Worm (Caenorhabditis elegans) whole organism, young adult: Measurements from ENCODE around the gene C09G12.5.

Experiments used
- B0261.1 ChIP-seq: sonication (generic microtip); optimal IDR thresholded peaks from 2 replicates; lab custom pipeline; 2016; ENCODE audit warnings: mild to moderate bottlenecking, missing genetic modification characterization, moderate library complexity, missing compliant biosample characterization
- B0336.3 ChIP-seq: fragments of 200-800 bp; sonication (Bioruptor generic); IDR thresholded peaks from 2 replicates; pipeline ENCODE4 v1.3.6; 2022; ENCODE audit warnings: missing genetic modification characterization, missing compliant biosample characterization
- C06A6.2 ChIP-seq: fragments of 200-800 bp; sonication (Bioruptor generic); conservative IDR thresholded peaks from 2 replicates; pipeline ENCODE4 v1.3.6; 2022; ENCODE audit warnings: missing genetic modification characterization, missing compliant biosample characterization
- F22D6.2 ChIP-seq: sonication (generic microtip); optimal IDR thresholded peaks from 2 replicates; lab custom pipeline; 2016; ENCODE audit warnings: mild to moderate bottlenecking, missing genetic modification characterization, missing compliant biosample characterization
- F33H1.4 ChIP-seq: fragments of 200-800 bp; sonication (Bioruptor generic); IDR thresholded peaks from 2 replicates; pipeline ENCODE4 v1.3.6; 2022; ENCODE audit warnings: missing genetic modification reagents, missing genetic modification characterization, missing compliant biosample characterization
- F39B2.1 ChIP-seq: fragments of 200-800 bp; sonication (Bioruptor generic); IDR thresholded peaks from 2 replicates; pipeline ENCODE4 v1.3.6; 2022; ENCODE audit warnings: missing genetic modification reagents, missing genetic modification characterization, missing compliant biosample characterization
- F57C9.4 ChIP-seq: sonication (generic microtip); optimal IDR thresholded peaks from 2 replicates; lab custom pipeline; 2017; ENCODE audit warnings: mild to moderate bottlenecking, missing genetic modification characterization, missing compliant biosample characterization
- K11D2.4 ChIP-seq: fragments of 200-800 bp; sonication (Bioruptor generic); IDR thresholded peaks from 2 replicates; pipeline ENCODE4 v1.3.6; 2022; ENCODE audit warnings: missing genetic modification reagents, missing genetic modification characterization, missing compliant biosample characterization
- K12H6.12 ChIP-seq: fragments of 200-800 bp; sonication (Bioruptor generic); optimal IDR thresholded peaks from 2 replicates; lab custom pipeline; 2018; ENCODE audit warnings: mild to moderate bottlenecking, missing genetic modification characterization, missing compliant biosample characterization
- T07F8.4 ChIP-seq: sonication (generic microtip); optimal IDR thresholded peaks from 2 replicates; lab custom pipeline; 2016; ENCODE audit warnings: mild to moderate bottlenecking, missing genetic modification characterization, moderate library complexity, missing compliant biosample characterization
- Y53G8AR.9 ChIP-seq: fragments of 200-800 bp; sonication (Bioruptor generic); conservative IDR thresholded peaks from 2 replicates; pipeline ENCODE4 v1.3.6; 2022; ENCODE audit warnings: missing genetic modification reagents, missing genetic modification characterization, missing compliant biosample characterization
- Y79H2A.3 ChIP-seq: fragments of 200-800 bp; sonication (Bioruptor generic); conservative IDR thresholded peaks from 2 replicates; pipeline ENCODE4 v1.3.6; 2022; ENCODE audit warnings: missing genetic modification reagents, missing genetic modification characterization, missing compliant biosample characterization
- ama-1 ChIP-seq, 3 experiments: fragments of 150-350 bp in 1 of 3; sonication (generic microtip) in 2 of 3; optimal IDR thresholded peaks; 2 replicates each; lab custom pipeline; 2014 to 2018; ENCODE audit warnings: missing biosample characterization in 2 of 3, missing genetic modification characterization in 2 of 3, missing genetic modification reagents in 2 of 3
- aptf-2 ChIP-seq: fragments of 200-800 bp; sonication (Bioruptor generic); conservative IDR thresholded peaks from 2 replicates; pipeline ENCODE4 v1.3.6; 2022; ENCODE audit warnings: missing genetic modification reagents, missing genetic modification characterization, missing compliant biosample characterization
- attf-5 ChIP-seq: fragments of 200-800 bp; sonication (Bioruptor generic); optimal IDR thresholded peaks from 2 replicates; lab custom pipeline; 2018; ENCODE audit warnings: mild to moderate bottlenecking, missing genetic modification characterization, missing compliant biosample characterization
- cebp-1 ChIP-seq, 2 experiments: fragments of 200-800 bp in 1 of 2; sonication (Bioruptor generic) in 1 of 2; sonication (generic microtip) in 1 of 2; IDR thresholded peaks in 1 of 2; optimal IDR thresholded peaks in 1 of 2; 2 replicates each; pipeline versions ENCODE4 v1.3.6 to Lab custom; 2017 to 2022; ENCODE audit warnings: missing compliant biosample characterization in 2 of 2, missing genetic modification characterization in 2 of 2, mild to moderate bottlenecking in 1 of 2, missing genetic modification reagents in 1 of 2, moderate library complexity in 1 of 2
- ceh-100 ChIP-seq: fragments of 200-800 bp; sonication (Bioruptor generic); IDR thresholded peaks from 2 replicates; pipeline ENCODE4 v1.3.6; 2022; ENCODE audit warnings: missing genetic modification reagents, missing genetic modification characterization, missing compliant biosample characterization
- ceh-40 ChIP-seq: fragments of 200-800 bp; sonication (Bioruptor generic); IDR thresholded peaks from 2 replicates; pipeline ENCODE4 v1.3.6; 2022; ENCODE audit warnings: missing genetic modification characterization, missing compliant biosample characterization
- ceh-91 ChIP-seq: fragments of 200-800 bp; sonication (Bioruptor generic); IDR thresholded peaks from 2 replicates; pipeline ENCODE4 v1.3.6; 2022; ENCODE audit warnings: missing genetic modification reagents, missing genetic modification characterization, missing compliant biosample characterization
- chd-7 ChIP-seq: sonication (generic microtip); optimal IDR thresholded peaks from 2 replicates; lab custom pipeline; 2016; ENCODE audit warnings: mild to moderate bottlenecking, missing genetic modification characterization, moderate library complexity, missing compliant biosample characterization
- gei-17 ChIP-seq: fragments of 200-800 bp; sonication (Bioruptor generic); optimal IDR thresholded peaks from 2 replicates; lab custom pipeline; 2018; ENCODE audit warnings: mild to moderate bottlenecking, missing genetic modification characterization, missing compliant biosample characterization
- hmg-1.2 ChIP-seq: fragments of 200-800 bp; sonication (Bioruptor generic); IDR thresholded peaks from 2 replicates; pipeline ENCODE4 v1.3.6; 2022; ENCODE audit warnings: missing genetic modification reagents, missing genetic modification characterization, missing compliant biosample characterization
- hmg-20 ChIP-seq: fragments of 200-800 bp; sonication (Bioruptor generic); IDR thresholded peaks from 2 replicates; pipeline ENCODE4 v1.3.6; 2022; ENCODE audit warnings: missing genetic modification reagents, missing genetic modification characterization, missing compliant biosample characterization
- lag-1 ChIP-seq: fragments of 200-800 bp; sonication (Bioruptor generic); IDR thresholded peaks from 2 replicates; pipeline ENCODE4 v1.3.6; 2022; ENCODE audit warnings: missing genetic modification reagents, missing genetic modification characterization, missing compliant biosample characterization
- lin-40 ChIP-seq: sonication (generic microtip); optimal IDR thresholded peaks from 2 replicates; lab custom pipeline; 2016; ENCODE audit warnings: missing genetic modification characterization, mild to moderate bottlenecking, missing compliant biosample characterization, missing genotype, missing genetic modification reagents
- lsl-1 ChIP-seq: fragments of 200-800 bp; sonication (Bioruptor generic); optimal IDR thresholded peaks from 2 replicates; lab custom pipeline; 2018; ENCODE audit warnings: mild to moderate bottlenecking, missing genetic modification characterization, moderate library complexity, missing compliant biosample characterization
- madf-6 ChIP-seq: fragments of 200-800 bp; sonication (Bioruptor generic); IDR thresholded peaks from 2 replicates; pipeline ENCODE4 v1.3.6; 2022; ENCODE audit warnings: missing genetic modification reagents, missing genetic modification characterization, missing compliant biosample characterization
- mcd-1 ChIP-seq: fragments of 200-800 bp; sonication (Bioruptor generic); IDR thresholded peaks from 2 replicates; pipeline ENCODE4 v1.3.6; 2022; ENCODE audit warnings: missing genetic modification reagents, missing genetic modification characterization, missing compliant biosample characterization
- nhr-120 ChIP-seq: fragments of 200-800 bp; sonication (Bioruptor generic); IDR thresholded peaks from 2 replicates; pipeline ENCODE4 v1.3.6; 2022; ENCODE audit warnings: missing genetic modification characterization, missing compliant biosample characterization
- nhr-80 ChIP-seq: sonication (generic microtip); optimal IDR thresholded peaks from 2 replicates; lab custom pipeline; 2016; ENCODE audit warnings: missing genetic modification characterization, missing compliant biosample characterization
- snpc-3.4 ChIP-seq: sonication (generic microtip); optimal IDR thresholded peaks from 2 replicates; lab custom pipeline; 2017; ENCODE audit warnings: missing genetic modification characterization, mild to moderate bottlenecking, missing compliant biosample characterization, antibody characterized with exemption, moderate library complexity, missing genotype, missing genetic modification reagents
- snpc-4 ChIP-seq, 5 experiments: fragments of 150-350 bp in 1 of 5; sonication (generic microtip) in 4 of 5; optimal IDR thresholded peaks; 2 replicates each; lab custom pipeline; 2014 to 2018; ENCODE audit warnings: missing genetic modification characterization in 5 of 5, missing biosample characterization in 3 of 5, antibody characterized with exemption in 2 of 5, mild to moderate bottlenecking in 2 of 5, missing compliant biosample characterization in 2 of 5, missing genotype in 2 of 5, moderate library complexity in 2 of 5, missing genetic modification reagents in 1 of 5
- somi-1 ChIP-seq: fragments of 200-800 bp; sonication (Bioruptor generic); optimal IDR thresholded peaks from 2 replicates; lab custom pipeline; 2018; ENCODE audit warnings: mild to moderate bottlenecking, missing genetic modification characterization, missing compliant biosample characterization
- tbp1 ChIP-seq: fragments of 200-800 bp; sonication (Bioruptor generic); optimal IDR thresholded peaks from 2 replicates; lab custom pipeline; 2018; ENCODE audit warnings: mild to moderate bottlenecking, missing genetic modification characterization, missing compliant biosample characterization
- tbx-9 ChIP-seq: sonication (generic microtip); optimal IDR thresholded peaks from 2 replicates; lab custom pipeline; 2016; ENCODE audit warnings: borderline replicate concordance, missing genetic modification characterization, inconsistent platforms, missing compliant biosample characterization
- unc-62 ChIP-seq: fragments of 150-350 bp; optimal IDR thresholded peaks from 2 replicates; lab custom pipeline; 2014; ENCODE audit warnings: missing biosample characterization, missing genetic modification reagents, missing genetic modification characterization
- xnd-1 ChIP-seq: sonication (generic microtip); optimal IDR thresholded peaks from 2 replicates; lab custom pipeline; 2016; ENCODE audit warnings: missing genotype, missing genetic modification reagents, missing genetic modification characterization, missing compliant biosample characterization
- zfh-2 ChIP-seq: fragments of 200-800 bp; sonication (Bioruptor generic); conservative IDR thresholded peaks from 2 replicates; pipeline ENCODE4 v1.3.6; 2022; ENCODE audit warnings: missing genetic modification reagents, missing genetic modification characterization, missing compliant biosample characterization
- ztf-22 ChIP-seq: fragments of 200-800 bp; sonication (Bioruptor generic); optimal IDR thresholded peaks from 2 replicates; lab custom pipeline; 2018; ENCODE audit warnings: mild to moderate bottlenecking, missing genetic modification characterization, moderate library complexity, missing compliant biosample characterization
- ztf-26 ChIP-seq: sonication (generic microtip); optimal IDR thresholded peaks from 2 replicates; lab custom pipeline; 2017; ENCODE audit warnings: missing genetic modification characterization, missing compliant biosample characterization

Gene C09G12.5

DNA sequence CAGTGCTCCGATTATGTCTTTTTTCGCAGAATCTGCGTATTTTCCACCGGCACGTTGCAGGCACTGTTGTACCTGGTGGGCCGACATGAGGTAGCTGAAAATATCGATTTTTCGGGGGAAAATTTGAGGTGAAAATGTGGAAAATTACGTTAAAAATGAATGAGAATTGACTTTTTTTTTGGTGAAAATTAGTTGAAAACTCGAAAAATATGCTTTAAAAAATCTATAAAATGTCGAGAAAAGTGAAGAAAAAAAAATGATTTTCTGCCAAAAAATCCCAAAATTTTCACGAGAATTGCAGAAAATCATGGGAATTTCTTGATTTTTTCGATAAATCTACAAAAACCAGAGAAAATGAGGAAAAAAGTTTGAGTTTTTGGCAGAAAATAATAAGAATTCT, 35.3 kb downstream of the C09G12.5 start, which contains the start of gene tsg-101:
TSS of gene tsg-101 (minus strand) at position 101 of the 400 bp plus-strand sequence.
- TF ChIP-seq F39B2.1 (GFP tag; lab: Robert Waterston, UW) (no peak), F22D6.2 (tag; lab: Kevin White, UChicago) (no peak), chd-7 (no peak), F57C9.4 (no peak), C06A6.2 (no peak), somi-1 (GFP tag; lab: Kevin White, UChicago) (no peak), hmg-20 (GFP tag; lab: Robert Waterston, UW) (no peak), nhr-120 (no peak)

DNA sequence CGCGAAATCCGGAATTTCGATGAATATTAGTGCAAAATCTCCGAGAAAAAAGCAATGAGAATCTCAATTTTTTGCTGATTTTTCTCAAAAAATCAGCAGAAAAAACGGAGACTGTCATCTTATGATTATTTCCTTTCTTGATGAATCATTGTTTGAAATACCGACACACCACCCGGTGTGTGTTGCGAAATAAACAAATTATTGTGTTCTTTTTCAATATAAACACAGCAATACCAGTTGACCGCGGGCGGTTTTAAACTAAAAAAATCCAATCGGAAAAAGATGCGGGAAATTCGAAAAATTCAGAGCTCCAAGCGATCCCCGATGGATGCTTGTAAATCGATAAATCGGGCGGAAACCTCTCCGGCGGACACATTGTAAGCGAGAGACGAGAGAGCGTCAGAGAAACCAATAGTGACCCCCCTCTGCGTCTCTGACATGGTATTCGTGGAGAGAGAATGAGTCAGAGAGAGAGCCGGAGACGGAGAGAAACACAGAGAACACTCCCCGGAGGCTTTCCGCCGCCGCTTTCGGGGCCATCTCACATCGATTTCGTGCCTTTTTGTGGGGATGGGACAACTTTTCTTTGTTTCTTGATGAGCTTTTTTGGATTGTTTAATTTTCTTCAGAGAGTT, 36.4 kb downstream of the C09G12.5 start:
- TF ChIP-seq K12H6.12 (tag; lab: Kevin White, UChicago) (peak; percentile 21), zfh-2 (peak; percentile 96), mcd-1 (GFP tag; lab: Robert Waterston, UW) (peak; percentile 46), madf-6 (GFP tag; lab: Robert Waterston, UW) (peak; percentile 27; the same call in 1 of the 2 replicates), F57C9.4 (no peak), ama-1 (optimal IDR thresholded peaks at IDR 0.05; lab: Kevin White, UChicago) (no peak), ama-1 (GFP tag; optimal IDR thresholded peaks at IDR 0.05; lab: Kevin White, UChicago) (no peak), nhr-80 (peak; percentile 22), lsl-1 (no peak), cebp-1 (GFP tag; IDR thresholded peaks at IDR 0.05; lab: Robert Waterston, UW) (peak; percentile 86), cebp-1 (tag; optimal IDR thresholded peaks at IDR 0.05; lab: Kevin White, UChicago) (peak; percentile 96), lag-1 (GFP tag; lab: Robert Waterston, UW) (no peak), hmg-1.2 (GFP tag; lab: Robert Waterston, UW) (peak; percentile 71), lin-40 (tag; lab: Kevin White, UChicago) (peak; percentile 14), tbp1 (GFP tag; lab: Kevin White, UChicago) (peak; percentile 17), Y53G8AR.9 (GFP tag; lab: Robert Waterston, UW) (no peak), K11D2.4 (GFP tag; lab: Robert Waterston, UW) (0 out of 2 replicates have a peak, but pooled peaks have one; percentile 20), snpc-4 (GFP tag; optimal IDR thresholded peaks at IDR 0.05; lab: Kevin White, UChicago) (no peak), snpc-4 (tag; optimal IDR thresholded peaks at IDR 0.05; lab: Kevin White, UChicago) (peak in 1 of 4 experiments; percentile 15), ceh-91 (GFP tag; lab: Robert Waterston, UW) (no peak), attf-5 (GFP tag; lab: Kevin White, UChicago) (peak; percentile 74), T07F8.4 (no peak), B0336.3 (GFP tag; lab: Robert Waterston, UW) (0 out of 2 replicates have a peak, but pooled peaks have one; percentile 34)
- TF ChIP-seq, all 124 proteins: peak for 13

DNA sequence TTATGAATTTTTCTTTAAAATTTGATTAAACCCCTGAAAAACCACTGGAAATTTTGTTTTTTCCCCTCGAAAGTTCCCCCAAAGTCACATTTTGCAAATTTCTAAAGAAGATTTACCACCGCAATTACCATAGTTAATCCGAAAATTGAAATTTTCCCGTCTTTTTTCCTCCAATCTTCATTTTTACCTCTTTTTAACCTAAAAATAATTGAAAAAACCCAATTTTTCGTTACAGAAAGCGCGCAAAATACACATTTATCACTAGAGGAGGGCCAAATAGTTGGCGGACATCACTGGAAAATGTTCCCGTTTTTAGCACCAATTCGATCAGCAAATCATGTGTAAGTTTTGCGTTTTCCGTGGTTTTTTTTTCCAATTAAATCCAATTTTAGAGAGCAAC, 37.5 kb downstream of the C09G12.5 start, which contains the start of gene unc-33:
TSS of gene unc-33 (plus strand) at position 301 of the 400 bp plus-strand sequence.
- TF ChIP-seq ceh-100 (no peak), unc-62 (GFP tag; lab: Kevin White, UChicago) (no peak), xnd-1 (tag; lab: Kevin White, UChicago) (no peak), gei-17 (GFP tag; lab: Kevin White, UChicago) (no peak), aptf-2 (GFP tag; lab: Robert Waterston, UW) (no peak), K12H6.12 (tag; lab: Kevin White, UChicago) (no peak), ztf-26 (tag; lab: Kevin White, UChicago) (no peak), ceh-40 (GFP tag; lab: Robert Waterston, UW) (no peak), snpc-3.4 (tag; lab: Kevin White, UChicago) (no peak), tbx-9 (tag; lab: Kevin White, UChicago) (no peak), C06A6.2 (no peak), Y79H2A.3 (GFP tag; lab: Robert Waterston, UW) (no peak), B0261.1 (tag; lab: Kevin White, UChicago) (no peak), F33H1.4 (GFP tag; lab: Robert Waterston, UW) (no peak), ama-1 (optimal IDR thresholded peaks at IDR 0.05; lab: Kevin White, UChicago) (no peak), ama-1 (GFP tag; optimal IDR thresholded peaks at IDR 0.05; lab: Kevin White, UChicago) (no peak), ztf-22 (no peak)
